Fruit fly (Drosophila melanogaster): Measurements from ENCODE around the gene CG16721.

Gene CG16721

DNA sequence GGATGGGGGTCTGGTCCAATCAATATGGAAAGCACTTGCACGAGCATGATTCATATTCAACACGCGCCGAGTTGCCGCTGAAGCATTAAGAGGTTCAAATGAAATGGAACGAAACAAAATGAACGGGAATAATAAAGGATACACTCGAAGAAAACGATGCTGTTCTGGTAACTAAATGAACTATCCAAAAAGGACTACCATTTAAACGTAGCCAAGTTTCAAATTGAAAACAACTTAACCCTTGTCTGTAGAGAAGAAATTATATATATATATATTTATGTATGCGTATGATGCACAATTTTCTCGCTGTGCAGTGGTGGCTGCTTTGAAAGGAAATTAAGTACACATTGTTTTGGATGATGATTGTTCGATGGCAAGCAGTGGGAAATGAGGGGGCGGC, 27.0 kb upstream of the CG16721 start (continued):
- TF ChIP-seq CG4404 (GFP tag; IDR thresholded peaks at IDR 0.05) (no peak), CG34376 (GFP tag; optimal IDR thresholded peaks at IDR 0.05) (no peak), E2f2 (GFP tag; IDR thresholded peaks at IDR 0.05) (no peak), CG9437 (GFP tag; optimal IDR thresholded peaks at IDR 0.05) (no peak), Sox102F (GFP tag; optimal IDR thresholded peaks at IDR 0.05) (peak; percentile 16), CG7839 (tag; optimal IDR thresholded peaks at IDR 0.05) (peak; percentile 60), pan (optimal IDR thresholded peaks at IDR 0.05) (no peak), pan (GFP tag; optimal IDR thresholded peaks at IDR 0.05 in 1 of 2, IDR thresholded peaks at IDR 0.05 in 1 of 2) (peak in 1 of 2 experiments; percentile 15), CG13424 (tag; optimal IDR thresholded peaks at IDR 0.05) (peak; percentile 1), scrt (GFP tag; optimal IDR thresholded peaks at IDR 0.05) (peak; percentile 13), CG12236 (GFP tag; optimal IDR thresholded peaks at IDR 0.05) (no peak), unpg (GFP tag; optimal IDR thresholded peaks at IDR 0.05) (peak; percentile 10), bsh (GFP tag; optimal IDR thresholded peaks at IDR 0.05) (peak in 1 of 2 experiments; percentile 20), CG17359 (tag; optimal IDR thresholded peaks at IDR 0.05) (peak; percentile 29), CG3847 (GFP tag; IDR thresholded peaks at IDR 0.05) (peak; percentile 9; the same call in 1 of the 2 replicates), esg (GFP tag; conservative IDR thresholded peaks at IDR 0.05) (0 out of 2 replicates have a peak, but pooled peaks have one; percentile 14), CG12391 (tag; optimal IDR thresholded peaks at IDR 0.05) (peak; percentile 24), CG1647 (GFP tag; optimal IDR thresholded peaks at IDR 0.05) (no peak), Dad (GFP tag; optimal IDR thresholded peaks at IDR 0.05) (no peak), gem (tag; optimal IDR thresholded peaks at IDR 0.05) (peak; percentile 45), CG16815 (GFP tag; optimal IDR thresholded peaks at IDR 0.05) (no peak), Blimp-1 (GFP tag; optimal IDR thresholded peaks at IDR 0.05) (peak; percentile 12), phol (tag; optimal IDR thresholded peaks at IDR 0.05) (peak; percentile 18), CG18262 (tag; optimal IDR thresholded peaks at IDR 0.05) (peak; percentile 5), Fer1 (GFP tag; optimal IDR thresholded peaks at IDR 0.05) (peak; percentile 29), gro (GFP tag; optimal IDR thresholded peaks at IDR 0.05) (no peak), dysf (GFP tag; IDR thresholded peaks at IDR 0.05) (0 out of 3 replicates have a peak, but pooled peaks have one; percentile 32), CG15269 (tag; optimal IDR thresholded peaks at IDR 0.05) (peak; percentile 8), dmrt99B (tag; optimal IDR thresholded peaks at IDR 0.05) (peak; percentile 41), CG10959 (GFP tag; IDR thresholded peaks at IDR 0.05) (0 out of 2 replicates have a peak, but pooled peaks have one; percentile 16), CG2120 (GFP tag; optimal IDR thresholded peaks at IDR 0.05) (no peak), Sry-β (GFP tag; optimal IDR thresholded peaks at IDR 0.05) (no peak), zen (tag; optimal IDR thresholded peaks at IDR 0.05) (peak; percentile 18), CG7786 (GFP tag; optimal IDR thresholded peaks at IDR 0.05) (no peak), E2f1 (GFP tag; IDR thresholded peaks at IDR 0.05) (no peak), Nf-YA (GFP tag; IDR thresholded peaks at IDR 0.05) (no peak), CG32532 (GFP tag; IDR thresholded peaks at IDR 0.05) (peak; percentile 30; the same call in 1 of the 2 replicates), lmd (GFP tag; IDR thresholded peaks at IDR 0.05) (no peak), Myb (GFP tag; optimal IDR thresholded peaks at IDR 0.05) (no peak), CG8388 (GFP tag; optimal IDR thresholded peaks at IDR 0.05) (no peak), D19A (tag; optimal IDR thresholded peaks at IDR 0.05) (peak; percentile 0), Fer3 (tag; optimal IDR thresholded peaks at IDR 0.05) (peak; percentile 27), CG11504 (tag; optimal IDR thresholded peaks at IDR 0.05) (peak; percentile 49), CG4854 (GFP tag; optimal IDR thresholded peaks at IDR 0.05) (no peak), kay (GFP tag; optimal IDR thresholded peaks at IDR 0.05) (no peak), jing (GFP tag; optimal IDR thresholded peaks at IDR 0.05) (no peak), CG31441 (GFP tag; IDR thresholded peaks at IDR 0.05) (0 out of 2 replicates have a peak, but pooled peaks have one; percentile 27), CG3065 (GFP tag; optimal IDR thresholded peaks at IDR 0.05) (no peak), CG5245 (GFP tag; optimal IDR thresholded peaks at IDR 0.05) (no peak)
